Fruit fly (Drosophila melanogaster): ENCODE measurements around the gene NAAT1.
A peak's percentile ranks its signal among the peaks of the same experiment; 100 is the strongest.

NAAT1 gene

DNA sequence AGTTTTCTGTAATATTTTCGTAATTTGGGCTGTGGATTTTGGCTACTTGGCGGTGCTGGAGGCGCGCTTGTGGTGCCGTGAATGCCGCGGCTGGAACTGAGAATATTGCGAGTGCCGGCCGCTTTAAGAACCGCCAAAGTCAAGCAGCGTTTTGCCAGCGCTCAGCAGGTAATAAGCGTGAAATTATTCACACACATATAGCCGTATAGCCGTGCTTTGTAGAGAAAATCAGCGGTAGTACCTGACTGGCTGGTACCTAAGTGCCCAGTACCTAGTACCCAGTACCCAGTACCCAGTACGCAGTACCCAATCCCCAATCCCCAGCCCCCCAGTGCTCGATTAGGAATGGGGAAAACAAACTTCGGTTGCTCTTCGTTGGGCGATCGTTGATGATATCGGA, at the start of gene NAAT1:
TSS of gene NAAT1 (minus strand) at position 101 of the 400 bp plus-strand sequence.
- no peak for TF ChIP-seq CG34367 (tag; optimal IDR thresholded peaks at IDR 0.05)

DNA sequence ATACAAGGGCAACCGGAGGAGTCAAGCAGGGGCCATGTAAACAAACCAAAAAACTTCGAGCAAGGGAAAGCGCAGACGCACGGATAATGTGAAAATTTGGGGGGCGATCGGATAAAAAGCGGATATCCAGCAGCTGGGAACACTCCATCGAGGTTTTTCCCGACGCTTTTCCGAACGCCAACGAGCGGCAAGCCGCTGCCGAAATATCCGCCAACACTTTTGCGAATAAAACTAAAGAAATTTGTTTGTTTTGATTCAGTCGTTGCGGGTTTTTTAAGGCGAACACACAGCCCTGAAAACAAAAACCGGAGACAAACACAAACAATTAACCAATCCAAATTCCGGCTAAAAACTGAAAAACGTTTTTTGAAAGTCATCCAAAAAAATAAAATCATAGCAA, 35.8 kb upstream of the NAAT1 start, which contains the start of gene SPR:
TSS of gene SPR (plus strand) at position 253 of the 400 bp plus-strand sequence.
- TF ChIP-seq CG4496 (GFP tag; IDR thresholded peaks at IDR 0.05), result 0 out of 3 replicates have a peak, but pooled peaks have one; percentile 3
- no peak for TF ChIP-seq Snoo (tag; optimal IDR thresholded peaks at IDR 0.05)
- no peak for TF ChIP-seq gl (tag; optimal IDR thresholded peaks at IDR 0.05)

DNA sequence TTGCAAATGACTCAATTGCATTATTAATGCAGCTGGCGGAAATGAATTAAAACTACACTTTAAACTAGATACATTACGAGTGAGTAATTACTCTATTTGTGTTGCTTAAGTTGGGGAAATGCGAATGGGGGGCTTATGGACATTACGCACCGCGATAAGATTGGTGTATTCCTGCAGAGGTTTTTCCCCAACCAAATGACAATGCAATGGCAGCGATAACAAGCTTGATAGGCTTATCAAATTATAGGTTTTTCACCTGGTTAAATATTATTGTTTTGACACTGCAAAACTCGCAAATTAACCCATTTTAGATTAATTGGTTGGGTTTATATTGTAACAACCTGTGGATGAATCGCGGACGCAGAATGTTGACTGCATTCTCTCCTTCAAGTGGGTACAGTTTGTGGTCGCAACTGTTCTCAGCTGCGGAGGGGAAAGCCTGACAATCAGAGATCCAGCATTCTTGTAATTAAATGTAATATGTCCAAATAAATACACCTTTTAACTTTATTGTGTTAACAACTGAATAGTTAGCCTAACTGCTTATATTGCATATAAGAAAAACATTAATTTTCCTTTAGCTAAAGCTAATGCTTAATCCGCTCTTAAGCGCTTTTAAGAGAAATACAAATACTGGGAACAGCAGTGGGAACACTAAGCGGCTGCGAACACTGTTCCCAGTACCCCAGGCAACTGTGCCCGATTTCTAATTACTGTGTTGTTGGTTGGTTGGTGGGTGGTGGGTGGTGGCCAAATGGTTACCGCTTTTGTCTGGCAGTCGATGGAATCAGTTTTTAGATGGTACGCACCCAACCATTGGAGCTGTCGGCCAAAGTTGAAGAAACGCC, 22.2 kb upstream of the NAAT1 start:
- TF ChIP-seq Snoo (tag; optimal IDR thresholded peaks at IDR 0.05) (no peak), Pif1A (GFP tag; optimal IDR thresholded peaks at IDR 0.05) (no peak), CG13204 (GFP tag; optimal IDR thresholded peaks at IDR 0.05) (no peak), CG10348 (GFP tag; IDR thresholded peaks at IDR 0.05) (no peak), fd96Ca (GFP tag; IDR thresholded peaks at IDR 0.05) (no peak), CG17806 (tag; optimal IDR thresholded peaks at IDR 0.05) (no peak), Ets98B (GFP tag; IDR thresholded peaks at IDR 0.05) (no peak), CG34367 (tag; optimal IDR thresholded peaks at IDR 0.05) (no peak), rn (GFP tag; IDR thresholded peaks at IDR 0.05) (no peak), CG12605 (GFP tag; IDR thresholded peaks at IDR 0.05) (no peak), D1 (tag; optimal IDR thresholded peaks at IDR 0.05) (no peak)

DNA sequence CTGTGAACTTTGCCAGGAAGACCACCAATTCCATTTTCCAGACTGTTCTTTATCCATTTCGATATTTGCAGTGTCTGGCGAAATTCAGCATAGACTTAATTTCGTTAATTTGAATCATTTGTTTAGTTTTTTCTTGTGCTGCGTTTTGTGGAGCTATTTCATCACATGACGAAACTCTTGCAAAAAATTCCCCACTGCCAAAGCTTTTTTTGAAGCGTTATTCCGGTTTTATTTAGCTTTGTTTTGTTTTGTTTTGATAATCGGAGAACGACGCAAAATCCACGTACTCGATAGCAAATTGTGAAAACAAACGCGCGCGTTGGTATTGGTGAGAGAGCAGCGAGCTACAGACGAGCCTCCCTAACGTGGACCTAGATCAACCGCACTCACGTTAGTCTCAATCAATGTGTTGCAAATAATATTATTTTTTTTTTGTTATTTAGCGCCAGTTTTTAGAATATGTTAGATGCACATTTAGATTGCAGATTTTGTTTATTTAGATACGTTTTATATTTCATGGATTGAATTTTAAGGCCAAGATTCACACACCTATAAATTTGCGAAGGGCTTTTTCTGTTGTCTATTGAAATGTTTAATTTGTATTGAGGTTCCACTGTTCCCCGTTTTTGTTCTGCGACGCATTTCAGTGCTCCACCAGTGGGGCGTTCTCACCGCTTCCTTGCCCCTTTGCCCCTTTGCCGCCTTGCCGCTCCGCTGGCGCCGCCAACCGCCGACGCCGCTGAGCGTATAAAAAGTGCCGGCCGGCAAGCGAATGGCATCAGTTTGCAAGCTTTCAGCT, 19.3 kb upstream of the NAAT1 start:
- TF ChIP-seq fd96Ca (GFP tag; IDR thresholded peaks at IDR 0.05) (peak; percentile 74; the same call in 2 of the 3 replicates), Ets98B (GFP tag; IDR thresholded peaks at IDR 0.05) (peak; percentile 71), D1 (tag; optimal IDR thresholded peaks at IDR 0.05) (peak; percentile 56), CG32121 (GFP tag; IDR thresholded peaks at IDR 0.05) (peak; percentile 81), CG13204 (GFP tag; optimal IDR thresholded peaks at IDR 0.05) (peak; percentile 98), EcR (GFP tag; optimal IDR thresholded peaks at IDR 0.05) (peak; percentile 29), CG10348 (GFP tag; IDR thresholded peaks at IDR 0.05) (peak; percentile 67), gl (tag; optimal IDR thresholded peaks at IDR 0.05) (peak; percentile 68), CG9948 (tag; optimal IDR thresholded peaks at IDR 0.05) (peak; percentile 86), Snoo (tag; optimal IDR thresholded peaks at IDR 0.05) (peak; percentile 88), Pif1A (GFP tag; optimal IDR thresholded peaks at IDR 0.05) (peak; percentile 86), CG34367 (tag; optimal IDR thresholded peaks at IDR 0.05) (peak; percentile 83), CG15710 (tag; optimal IDR thresholded peaks at IDR 0.05) (peak; percentile 91), CG14655 (GFP tag; optimal IDR thresholded peaks at IDR 0.05) (peak; percentile 94), CG17806 (tag; optimal IDR thresholded peaks at IDR 0.05) (peak; percentile 80), CG8301 (tag; optimal IDR thresholded peaks at IDR 0.05) (peak; percentile 91), rn (GFP tag; IDR thresholded peaks at IDR 0.05) (peak; percentile 49; the same call in 1 of the 2 replicates), CG4496 (GFP tag; IDR thresholded peaks at IDR 0.05) (peak; percentile 84), Pif1B (GFP tag; optimal IDR thresholded peaks at IDR 0.05) (peak; percentile 80), CG8159 (tag; optimal IDR thresholded peaks at IDR 0.05) (peak; percentile 89), CG12605 (GFP tag; IDR thresholded peaks at IDR 0.05) (peak; percentile 69)

DNA sequence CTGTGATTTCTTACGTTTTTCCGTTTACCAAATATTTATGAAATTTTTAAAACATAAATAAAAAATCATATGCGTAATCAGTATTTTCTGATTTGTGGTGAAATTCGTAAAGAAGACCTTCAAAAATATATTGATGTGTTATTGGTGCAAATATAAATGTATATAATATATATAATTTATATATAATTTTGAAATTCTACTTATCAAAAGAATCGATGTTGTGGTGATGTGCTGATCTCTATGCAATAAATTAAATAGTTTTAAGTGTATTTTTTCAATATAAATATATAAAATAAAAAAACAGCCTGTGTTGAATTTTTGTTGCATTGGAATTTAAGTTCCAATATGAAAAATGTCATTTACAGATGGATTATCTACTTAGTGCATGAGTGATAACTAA, 18.6 kb upstream of the NAAT1 start, which contains the start of gene CG15784:
TSS of gene CG15784 (plus strand) at position 301 of the 400 bp plus-strand sequence.
- TF ChIP-seq CG10348 (GFP tag; IDR thresholded peaks at IDR 0.05), result no peak
- TF ChIP-seq fd96Ca (GFP tag; IDR thresholded peaks at IDR 0.05), result no peak

DNA sequence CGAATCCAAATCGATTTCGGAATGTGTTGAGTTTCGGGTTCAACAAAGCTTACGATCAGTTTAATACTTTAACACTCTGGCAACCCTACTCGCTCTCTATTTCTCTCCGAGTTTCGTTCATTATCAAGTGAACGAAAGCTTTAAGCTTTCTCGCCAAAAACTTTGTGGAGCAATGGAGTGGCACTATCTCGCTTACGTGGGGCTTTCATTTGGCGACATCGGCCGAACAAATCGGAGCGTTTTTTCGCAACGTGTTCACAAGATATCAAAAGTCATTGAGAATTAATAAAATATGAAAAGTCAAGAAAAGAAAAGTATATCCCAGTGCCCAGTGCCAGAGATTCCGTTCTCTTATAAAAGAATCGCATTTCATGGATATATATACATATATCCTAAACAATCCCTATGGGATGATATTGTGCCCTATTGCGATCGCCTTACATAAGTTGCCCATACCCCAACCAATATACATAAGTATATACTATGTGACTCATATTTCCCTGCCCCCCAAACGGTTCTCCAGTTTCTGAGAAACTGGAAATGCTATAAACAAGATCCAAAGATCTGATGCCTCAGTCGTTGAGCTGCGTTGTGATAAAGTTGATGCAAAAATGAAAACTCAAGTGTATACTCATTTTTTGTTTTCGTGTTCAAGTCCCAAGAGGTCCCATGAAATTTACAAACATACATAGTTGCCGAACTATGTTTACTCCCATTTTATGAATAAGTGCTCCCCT, 17.9 kb upstream of the NAAT1 start:
- TF ChIP-seq CG13204 (GFP tag; optimal IDR thresholded peaks at IDR 0.05), result no peak
- TF ChIP-seq Pif1A (GFP tag; optimal IDR thresholded peaks at IDR 0.05), result peak; percentile 21
- TF ChIP-seq CG10348 (GFP tag; IDR thresholded peaks at IDR 0.05), result no peak
- TF ChIP-seq EcR (GFP tag; optimal IDR thresholded peaks at IDR 0.05), result peak; percentile 35
- peak; percentile 36 for TF ChIP-seq Pif1B (GFP tag; optimal IDR thresholded peaks at IDR 0.05)
- peak; percentile 27; the same call in 1 of the 2 replicates for TF ChIP-seq Ets98B (GFP tag; IDR thresholded peaks at IDR 0.05)
- no peak for TF ChIP-seq CG14655 (GFP tag; optimal IDR thresholded peaks at IDR 0.05)
- 0 out of 2 replicates have a peak, but pooled peaks have one; percentile 5 for TF ChIP-seq CG12605 (GFP tag; IDR thresholded peaks at IDR 0.05)

Data from whole organism, pupa.